Worm (Caenorhabditis elegans) whole organism, L1 larva: Measurements from ENCODE around the gene C49A9.3.
A peak's percentile ranks its signal among the peaks of the same experiment; 100 is the strongest.

Experiments
- C04F5.9 ChIP-seq: sonication (generic microtip); optimal IDR thresholded peaks from 2 replicates; lab custom pipeline; 2016; ENCODE audit warnings: missing genetic modification characterization, missing compliant biosample characterization
- C16A3.4 ChIP-seq: fragments of 150-350 bp; optimal IDR thresholded peaks from 2 replicates; lab custom pipeline; 2014; ENCODE audit warnings: missing biosample characterization, missing genetic modification characterization
- aha-1 ChIP-seq: fragments of 150-350 bp; optimal IDR thresholded peaks from 2 replicates; lab custom pipeline; 2014; ENCODE audit warnings: missing biosample characterization, missing genetic modification characterization
- ama-1 ChIP-seq: fragments of 150-350 bp; optimal IDR thresholded peaks from 2 replicates; lab custom pipeline; 2014
- blmp-1 ChIP-seq: fragments of 150-350 bp; optimal IDR thresholded peaks from 2 replicates; lab custom pipeline; 2014; ENCODE audit warnings: missing biosample characterization, missing genetic modification characterization
- ceh-63 ChIP-seq: fragments of 200-800 bp; sonication (Bioruptor generic); optimal IDR thresholded peaks from 2 replicates; lab custom pipeline; 2018; ENCODE audit warnings: mild to moderate bottlenecking, missing genetic modification characterization, missing compliant biosample characterization
- ceh-82 ChIP-seq, 3 experiments: fragments of 150-350 bp in 1 of 3; sonication (generic microtip) in 2 of 3; optimal IDR thresholded peaks; 2 replicates each; lab custom pipeline; 2014 to 2017; ENCODE audit warnings: missing biosample characterization in 3 of 3, missing genetic modification characterization in 3 of 3
- dpl-1 ChIP-seq, 3 experiments: fragments of 150-350 bp in 2 of 3; sonication (generic microtip) in 1 of 3; optimal IDR thresholded peaks; 2 replicates each; lab custom pipeline; 2014 to 2017; ENCODE audit warnings: missing biosample characterization in 3 of 3, missing genetic modification characterization in 3 of 3, missing genetic modification reagents in 3 of 3
- dsc-1 ChIP-seq: sonication (generic microtip); optimal IDR thresholded peaks from 2 replicates; lab custom pipeline; 2016; ENCODE audit warnings: mild to moderate bottlenecking, missing genetic modification characterization, missing compliant biosample characterization
- egl-13 ChIP-seq: sonication (generic microtip); optimal IDR thresholded peaks from 2 replicates; lab custom pipeline; 2016; ENCODE audit warnings: missing genotype, missing genetic modification reagents, missing genetic modification characterization, missing compliant biosample characterization
- elt-2 ChIP-seq: sonication (generic microtip); optimal IDR thresholded peaks from 2 replicates; lab custom pipeline; 2016; ENCODE audit warnings: missing genetic modification characterization, mild to moderate bottlenecking, inconsistent platforms, missing compliant biosample characterization, missing genetic modification reagents
- elt-3 ChIP-seq, 6 experiments: fragments of 150-350 bp in 1 of 6; sonication (generic microtip); optimal IDR thresholded peaks; 2 replicates each; lab custom pipeline; 2017 to 2018; ENCODE audit warnings: missing biosample characterization in 6 of 6, missing genetic modification characterization in 6 of 6, inconsistent platforms in 1 of 6
- hlh-17 ChIP-seq: fragments of 200-800 bp; sonication (Bioruptor generic); optimal IDR thresholded peaks from 2 replicates; lab custom pipeline; 2018; ENCODE audit warnings: missing genetic modification characterization, mild to moderate bottlenecking, missing compliant biosample characterization, moderate library complexity, borderline replicate concordance
- jun-1 ChIP-seq: fragments of 150-350 bp; optimal IDR thresholded peaks from 2 replicates; lab custom pipeline; 2014; ENCODE audit warnings: missing biosample characterization, missing genetic modification reagents, missing genetic modification characterization
- lin-14 ChIP-seq: fragments of 200-800 bp; sonication (Bioruptor generic); optimal IDR thresholded peaks from 2 replicates; lab custom pipeline; 2018; ENCODE audit warnings: mild to moderate bottlenecking, missing genetic modification characterization, moderate library complexity, missing compliant biosample characterization
- lin-35 ChIP-seq, 2 experiments: fragments of 150-350 bp; optimal IDR thresholded peaks; 2 replicates each; lab custom pipeline; 2014; ENCODE audit warnings: missing biosample characterization in 2 of 2, missing genetic modification characterization in 2 of 2, missing genetic modification reagents in 2 of 2
- lin-39 ChIP-seq: fragments of 150-350 bp; optimal IDR thresholded peaks from 2 replicates; lab custom pipeline; 2014; ENCODE audit warnings: missing biosample characterization, missing genetic modification reagents, missing genetic modification characterization
- lsy-2 ChIP-seq, 2 experiments: fragments of 150-350 bp; optimal IDR thresholded peaks; 2 replicates each; lab custom pipeline; 2014; ENCODE audit warnings: missing biosample characterization in 2 of 2, missing genetic modification characterization in 2 of 2
- mdl-1 ChIP-seq, 2 experiments: fragments of 150-350 bp; optimal IDR thresholded peaks; 2 replicates each; lab custom pipeline; 2014 to 2017; ENCODE audit warnings: missing biosample characterization in 2 of 2, missing genetic modification characterization in 2 of 2, inconsistent platforms in 1 of 2
- mef-2 ChIP-seq: fragments of 150-350 bp; optimal IDR thresholded peaks from 2 replicates; lab custom pipeline; 2014; ENCODE audit warnings: missing biosample characterization, missing genetic modification characterization
- nhr-12 ChIP-seq: sonication (generic microtip); optimal IDR thresholded peaks from 2 replicates; lab custom pipeline; 2017; ENCODE audit warnings: missing biosample characterization, missing genetic modification characterization
- nhr-19 ChIP-seq: fragments of 200-800 bp; sonication (Bioruptor generic); conservative IDR thresholded peaks from 2 replicates; pipeline ENCODE4 v1.3.6; 2022; ENCODE audit warnings: missing genetic modification characterization, missing compliant biosample characterization
- nhr-20 ChIP-seq: sonication (generic microtip); optimal IDR thresholded peaks from 2 replicates; lab custom pipeline; 2016; ENCODE audit warnings: mild to moderate bottlenecking, missing genetic modification characterization, missing compliant biosample characterization
- nhr-47 ChIP-seq: sonication (generic microtip); optimal IDR thresholded peaks from 2 replicates; lab custom pipeline; 2016; ENCODE audit warnings: mild to moderate bottlenecking, missing genetic modification characterization, moderate library complexity, missing compliant biosample characterization
- nhr-71 ChIP-seq: sonication (generic microtip); optimal IDR thresholded peaks from 2 replicates; lab custom pipeline; 2016; ENCODE audit warnings: mild to moderate bottlenecking, missing genetic modification characterization, moderate library complexity, missing compliant biosample characterization
- nhr-85 ChIP-seq: sonication (generic microtip); peaks from one replicate; lab custom pipeline; 2016; ENCODE audit warnings: missing genetic modification characterization, inconsistent platforms, missing compliant biosample characterization
- pax-3 ChIP-seq: fragments of 200-800 bp; sonication (Bioruptor generic); optimal IDR thresholded peaks from 2 replicates; lab custom pipeline; 2018; ENCODE audit warnings: mild to moderate bottlenecking, missing genetic modification characterization, moderate library complexity, missing compliant biosample characterization
- rnt-1 ChIP-seq: sonication (generic microtip); optimal IDR thresholded peaks from 2 replicates; lab custom pipeline; 2016; ENCODE audit warnings: mild to moderate bottlenecking, missing genetic modification characterization, moderate library complexity, missing compliant biosample characterization
- skn-1 ChIP-seq: fragments of 150-350 bp; optimal IDR thresholded peaks from 2 replicates; lab custom pipeline; 2014; ENCODE audit warnings: missing biosample characterization, missing genetic modification characterization
- sox-4 ChIP-seq: sonication (generic microtip); optimal IDR thresholded peaks from 2 replicates; lab custom pipeline; 2016; ENCODE audit warnings: missing genetic modification characterization, missing compliant biosample characterization
- sup-37 ChIP-seq: fragments of 200-800 bp; sonication (Bioruptor generic); optimal IDR thresholded peaks from 2 replicates; lab custom pipeline; 2018; ENCODE audit warnings: mild to moderate bottlenecking, missing genetic modification characterization, missing compliant biosample characterization
- swsn-7 ChIP-seq: sonication (generic microtip); optimal IDR thresholded peaks from 2 replicates; lab custom pipeline; 2016; ENCODE audit warnings: missing genetic modification characterization, missing compliant biosample characterization
- unc-130 ChIP-seq: fragments of 150-350 bp; optimal IDR thresholded peaks from 2 replicates; lab custom pipeline; 2017; ENCODE audit warnings: missing biosample characterization, missing genetic modification characterization, inconsistent platforms
- unc-30 ChIP-seq: sonication (generic microtip); optimal IDR thresholded peaks from 2 replicates; lab custom pipeline; 2017; ENCODE audit warnings: missing biosample characterization, missing genetic modification characterization
- unc-62 ChIP-seq: fragments of 150-350 bp; optimal IDR thresholded peaks from 2 replicates; lab custom pipeline; 2014; ENCODE audit warnings: missing biosample characterization, missing genetic modification reagents, missing genetic modification characterization
- xbp-1 ChIP-seq: sonication (generic microtip); optimal IDR thresholded peaks from 2 replicates; lab custom pipeline; 2016; ENCODE audit warnings: missing genetic modification characterization, missing compliant biosample characterization
- ztf-11 ChIP-seq, 2 experiments: sonication (generic microtip); optimal IDR thresholded peaks; 2 replicates each; lab custom pipeline; 2016 to 2017; ENCODE audit warnings: missing genetic modification characterization in 2 of 2, missing biosample characterization in 1 of 2, missing compliant biosample characterization in 1 of 2

Gene C49A9.3

ce11 chrIV:6239993-6240392 lies 18.1 kb downstream of the C49A9.3 start, which contains the start of gene F58F9.9:
TSS of gene F58F9.9 (plus strand) at chrIV:6240293.
- no peak for TF ChIP-seq unc-130 (tag; lab: Kevin White, UChicago)
- TF ChIP-seq lin-35 (GFP tag; optimal IDR thresholded peaks at IDR 0.05; lab: Kevin White, UChicago) = no peak
- TF ChIP-seq rnt-1 (tag; lab: Kevin White, UChicago) = no peak
- TF ChIP-seq nhr-19 (GFP tag; lab: Robert Waterston, UW) = no peak
- TF ChIP-seq aha-1 (tag; lab: Kevin White, UChicago) = no peak

- TF ChIP-seq dpl-1 (GFP tag; optimal IDR thresholded peaks at IDR 0.05; lab: Kevin White, UChicago) = peak in 1 of 3 experiments; percentile 5
- no peak for TF ChIP-seq ama-1 (lab: Kevin White, UChicago)
- TF ChIP-seq xbp-1 (tag; lab: Kevin White, UChicago) = no peak
- TF ChIP-seq lin-39 = no peak
- TF ChIP-seq mef-2 (tag; lab: Kevin White, UChicago) = no peak
- TF ChIP-seq dsc-1 (tag; lab: Kevin White, UChicago) = no peak
- no peak for TF ChIP-seq mdl-1 (tag; optimal IDR thresholded peaks at IDR 0.05; lab: Kevin White, UChicago)
- no peak for TF ChIP-seq jun-1 (tag; lab: Kevin White, UChicago)
- peak; percentile 43 for TF ChIP-seq blmp-1 (tag; lab: Kevin White, UChicago)
- peak in 2 of 6 experiments; percentile 54 to 55 for TF ChIP-seq elt-3 (tag; optimal IDR thresholded peaks at IDR 0.05; lab: Kevin White, UChicago)
- TF ChIP-seq skn-1 (tag; lab: Kevin White, UChicago) = no peak
- peak; percentile 54 for TF ChIP-seq elt-2
- TF ChIP-seq unc-62 (GFP tag; lab: Kevin White, UChicago) = no peak
- no peak for TF ChIP-seq sup-37
- TF ChIP-seq nhr-85 = peak; percentile 27
- no peak for TF ChIP-seq C16A3.4 (tag; lab: Kevin White, UChicago)
- TF ChIP-seq hlh-17 (GFP tag; lab: Kevin White, UChicago) = no peak
- peak in 1 of 2 experiments; percentile 7 for TF ChIP-seq lsy-2 (tag; optimal IDR thresholded peaks at IDR 0.05; lab: Kevin White, UChicago)
- peak; percentile 33 for TF ChIP-seq nhr-71
- TF ChIP-seq nhr-12 (tag; lab: Kevin White, UChicago) = no peak
- peak in 1 of 2 experiments; percentile 52 for TF ChIP-seq lin-35 (GFP tag; optimal IDR thresholded peaks at IDR 0.05; lab: Kevin White, UChicago)
- TF ChIP-seq ztf-11 (tag; optimal IDR thresholded peaks at IDR 0.05; lab: Kevin White, UChicago) = no peak
- no peak for TF ChIP-seq pax-3 (tag; lab: Kevin White, UChicago)
- no peak for TF ChIP-seq sox-4 (tag; lab: Kevin White, UChicago)
- TF ChIP-seq unc-30 (tag; lab: Kevin White, UChicago) = no peak
- no peak for TF ChIP-seq C04F5.9 (tag; lab: Kevin White, UChicago)
- TF ChIP-seq nhr-20 = peak; percentile 92
These were observed 26.6 kb downstream of the C49A9.3 start, which contains the start of gene acox-3 for ce11 chrIV:6248486-6248885. TSS of gene acox-3 (minus strand) at chrIV:6248492.

- TF ChIP-seq swsn-7 (tag; lab: Kevin White, UChicago) = peak; percentile 4
- peak; percentile 9 for TF ChIP-seq egl-13
- TF ChIP-seq dsc-1 (tag; lab: Kevin White, UChicago) = peak; percentile 37
- TF ChIP-seq ceh-82 (tag; optimal IDR thresholded peaks at IDR 0.05; lab: Kevin White, UChicago) = no peak
- TF ChIP-seq nhr-47 (tag; lab: Kevin White, UChicago) = peak; percentile 29
- peak; percentile 64 for TF ChIP-seq lin-14 (GFP tag; lab: Kevin White, UChicago)
- TF ChIP-seq ceh-63 (GFP tag; lab: Kevin White, UChicago) = no peak
- no peak for TF ChIP-seq unc-130 (tag; lab: Kevin White, UChicago)
These were observed 27.7 kb downstream of the C49A9.3 start, which contains the start of gene F58F9.1 for ce11 chrIV:6249591-6249990. TSS of gene F58F9.1 (plus strand) at chrIV:6249841.
